Fruit fly (Drosophila melanogaster) whole organism: ENCODE measurements around the gene Aprt.

ENCODE experiments used
- CG8478 ChIP-seq: fragments of >200 bp; optimal IDR thresholded peaks from 2 replicates; lab custom pipeline; 2018; ENCODE audit warnings: inconsistent platforms
- pan ChIP-seq: fragments of >200 bp; optimal IDR thresholded peaks from 2 replicates; lab custom pipeline; 2017
- psq ChIP-seq: fragments of >200 bp; optimal IDR thresholded peaks from 2 replicates; lab custom pipeline; 2017
- usp ChIP-seq: fragments of >200 bp; optimal IDR thresholded peaks from 2 replicates; lab custom pipeline; 2017; ENCODE audit warnings: missing biosample characterization, missing genetic modification characterization, mixed read lengths

DNA sequence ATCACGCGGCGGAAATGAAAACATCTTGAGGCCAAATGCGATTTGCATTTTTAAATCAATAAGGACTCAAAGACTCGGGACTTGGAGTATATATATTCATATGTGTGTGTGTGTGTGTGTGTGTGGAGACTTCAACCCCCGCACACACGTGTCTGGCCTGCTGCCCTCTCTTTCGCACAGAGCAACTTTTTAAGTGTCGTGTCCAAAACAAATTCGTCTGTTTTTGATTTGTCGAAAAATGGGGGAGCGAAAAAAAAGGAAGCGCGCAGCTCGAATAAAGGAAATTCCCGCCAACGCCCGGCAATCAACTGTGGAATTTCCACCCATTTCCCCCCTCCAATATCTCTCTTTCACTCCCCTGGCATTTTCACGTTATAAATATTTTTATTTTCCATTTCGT, 44.1 kb upstream of the Aprt start:
- no peak for TF ChIP-seq pan
- no peak for TF ChIP-seq psq (lab: Kevin White, UChicago)
- no peak for TF ChIP-seq usp (GFP tag; lab: Kevin White, UChicago)
- no peak for TF ChIP-seq CG8478 (lab: Kevin White, UChicago)
